Worm (Caenorhabditis elegans) whole organism, L4 larva: ENCODE measurements around the gene C04A2.15.
A peak's percentile ranks its signal among the peaks of the same experiment; 100 is the strongest.

ENCODE experiments used
- D1046.2 ChIP-seq: fragments of 200-800 bp; sonication (Bioruptor generic); IDR thresholded peaks from 2 replicates; pipeline ENCODE4 v1.3.6; 2022; ENCODE audit warnings: missing genetic modification characterization, missing compliant biosample characterization
- F10B5.3 ChIP-seq: sonication (generic microtip); optimal IDR thresholded peaks from 2 replicates; lab custom pipeline; 2016; ENCODE audit warnings: mild to moderate bottlenecking, missing genetic modification characterization, missing compliant biosample characterization
- F44E2.7 ChIP-seq: fragments of 200-800 bp; sonication (Bioruptor generic); IDR thresholded peaks from 2 replicates; pipeline ENCODE4 v2.1.2; 2022; ENCODE audit warnings: missing genetic modification characterization, missing compliant biosample characterization
- R02D3.7 ChIP-seq: fragments of 150-350 bp; sonication (generic microtip); optimal IDR thresholded peaks from 3 replicates; lab custom pipeline; 2014; ENCODE audit warnings: missing biosample characterization, missing genetic modification characterization
- T20F7.1 ChIP-seq: fragments of 200-800 bp; sonication (Bioruptor generic); optimal IDR thresholded peaks from 2 replicates; lab custom pipeline; 2018; ENCODE audit warnings: mild to moderate bottlenecking, missing genetic modification characterization, missing compliant biosample characterization
- Y5F2A.4 ChIP-seq: fragments of 200-800 bp; sonication (Bioruptor generic); optimal IDR thresholded peaks from 2 replicates; lab custom pipeline; 2018; ENCODE audit warnings: mild to moderate bottlenecking, missing genetic modification characterization, missing compliant biosample characterization
- ZK546.5 ChIP-seq, 2 experiments: sonication (generic microtip); optimal IDR thresholded peaks; 2 replicates each; lab custom pipeline; 2017; ENCODE audit warnings: missing biosample characterization in 2 of 2, missing genetic modification characterization in 2 of 2
- aha-1 ChIP-seq: fragments of 150-350 bp; peaks from one replicate; lab custom pipeline; 2014; ENCODE audit warnings: missing biosample characterization, missing genetic modification characterization
- ama-1 ChIP-seq: fragments of 150-350 bp; optimal IDR thresholded peaks from 2 replicates; lab custom pipeline; 2014; ENCODE audit warnings: inconsistent platforms, mixed read lengths
- arid-1 ChIP-seq: fragments of 200-800 bp; sonication (Bioruptor generic); conservative IDR thresholded peaks from 2 replicates; pipeline ENCODE4 v1.3.6; 2022; ENCODE audit warnings: missing genetic modification reagents, missing genetic modification characterization, missing compliant biosample characterization
- ceh-28 ChIP-seq: fragments of 150-350 bp; optimal IDR thresholded peaks from 2 replicates; lab custom pipeline; 2014; ENCODE audit warnings: missing biosample characterization, missing genetic modification reagents, missing genetic modification characterization
- ceh-32 ChIP-seq: sonication (generic microtip); optimal IDR thresholded peaks from 2 replicates; lab custom pipeline; 2016; ENCODE audit warnings: mild to moderate bottlenecking, missing genetic modification characterization, missing compliant biosample characterization; ENCODE audit not compliant: poor library complexity
- ceh-44 ChIP-seq: fragments of 200-800 bp; sonication (Bioruptor generic); IDR thresholded peaks from 2 replicates; pipeline ENCODE4 v1.3.6; 2022; ENCODE audit warnings: missing genetic modification reagents, missing genetic modification characterization, missing compliant biosample characterization
- ceh-62 ChIP-seq: sonication (generic microtip); optimal IDR thresholded peaks from 2 replicates; lab custom pipeline; 2017; ENCODE audit warnings: missing biosample characterization, missing genetic modification characterization
- ceh-82 ChIP-seq: sonication (generic microtip); optimal IDR thresholded peaks from 2 replicates; lab custom pipeline; 2017; ENCODE audit warnings: missing biosample characterization, missing genetic modification characterization
- ces-1 ChIP-seq: fragments of 150-350 bp; sonication (generic microtip); optimal IDR thresholded peaks from 4 replicates; lab custom pipeline; 2014; ENCODE audit warnings: missing biosample characterization, missing genetic modification reagents, missing genetic modification characterization
- ctbp-1 ChIP-seq: fragments of 200-800 bp; sonication (Bioruptor generic); IDR thresholded peaks from 2 replicates; pipeline ENCODE4 v1.3.6; 2022; ENCODE audit warnings: missing genetic modification reagents, missing genetic modification characterization, missing compliant biosample characterization
- daf-19 ChIP-seq: fragments of 200-800 bp; sonication (Bioruptor generic); conservative IDR thresholded peaks from 2 replicates; pipeline ENCODE4 v1.3.6; 2022; ENCODE audit warnings: missing genetic modification characterization, missing compliant biosample characterization
- daf-8 ChIP-seq: fragments of 200-800 bp; sonication (Bioruptor generic); IDR thresholded peaks from 2 replicates; pipeline ENCODE4 v1.3.6; 2022; ENCODE audit warnings: missing genetic modification characterization, missing compliant biosample characterization
- dmd-6 ChIP-seq: fragments of 200-800 bp; sonication (Bioruptor generic); IDR thresholded peaks from 2 replicates; pipeline ENCODE4 v1.3.6; 2022; ENCODE audit warnings: missing genetic modification reagents, missing genetic modification characterization, missing compliant biosample characterization
- egl-27 ChIP-seq: sonication (generic microtip); optimal IDR thresholded peaks from 3 replicates; lab custom pipeline; 2017; ENCODE audit warnings: missing biosample characterization, missing genetic modification reagents, missing genetic modification characterization
- fkh-10 ChIP-seq: fragments of 150-350 bp; optimal IDR thresholded peaks from 2 replicates; lab custom pipeline; 2014; ENCODE audit warnings: missing biosample characterization, missing genetic modification reagents, missing genetic modification characterization
- hif-1 ChIP-seq, 2 experiments: sonication (generic microtip); optimal IDR thresholded peaks; 2 replicates each; lab custom pipeline; 2016 to 2017; ENCODE audit warnings: missing compliant biosample characterization in 2 of 2, missing genetic modification characterization in 2 of 2, missing genetic modification reagents in 2 of 2, missing genotype in 2 of 2, mild to moderate bottlenecking in 1 of 2
- hlh-11 ChIP-seq: fragments of 200-800 bp; sonication (Bioruptor generic); optimal IDR thresholded peaks from 2 replicates; lab custom pipeline; 2018; ENCODE audit warnings: mild to moderate bottlenecking, missing genetic modification characterization, missing compliant biosample characterization
- hlh-30 ChIP-seq: sonication (generic microtip); optimal IDR thresholded peaks from 2 replicates; lab custom pipeline; 2017; ENCODE audit warnings: antibody characterized with exemption, mild to moderate bottlenecking, missing genetic modification characterization, missing compliant biosample characterization; ENCODE audit not compliant: insufficient read depth
- lin-1 ChIP-seq: fragments of 200-800 bp; sonication (Bioruptor generic); IDR thresholded peaks from 2 replicates; pipeline ENCODE4 v1.3.6; 2022; ENCODE audit warnings: missing genetic modification reagents, missing genetic modification characterization, missing compliant biosample characterization
- lin-13 ChIP-seq: fragments of 150-350 bp; optimal IDR thresholded peaks from 2 replicates; lab custom pipeline; 2014; ENCODE audit warnings: missing biosample characterization, missing genetic modification reagents, missing genetic modification characterization
- lin-15B ChIP-seq: fragments of 150-350 bp; sonication (generic microtip); optimal IDR thresholded peaks from 3 replicates; lab custom pipeline; 2014; ENCODE audit warnings: missing biosample characterization, missing genetic modification characterization
- lin-29 ChIP-seq: fragments of 200-800 bp; sonication (Bioruptor generic); IDR thresholded peaks from 2 replicates; pipeline ENCODE4 v1.3.6; 2022; ENCODE audit warnings: missing genetic modification reagents, missing genetic modification characterization, missing compliant biosample characterization
- lin-38 ChIP-seq: fragments of 200-800 bp; sonication (Bioruptor generic); IDR thresholded peaks from 2 replicates; pipeline ENCODE4 v1.3.6; 2022; ENCODE audit warnings: missing genetic modification reagents, missing genetic modification characterization, missing compliant biosample characterization
- lin-39 ChIP-seq: fragments of 150-350 bp; optimal IDR thresholded peaks from 2 replicates; lab custom pipeline; 2014; ENCODE audit warnings: missing biosample characterization, missing genetic modification reagents, missing genetic modification characterization
- lir-3 ChIP-seq: sonication (generic microtip); optimal IDR thresholded peaks from 2 replicates; lab custom pipeline; 2016; ENCODE audit warnings: mild to moderate bottlenecking, missing genetic modification characterization, missing compliant biosample characterization
- madf-9 ChIP-seq: fragments of 200-800 bp; sonication (Bioruptor generic); conservative IDR thresholded peaks from 2 replicates; pipeline ENCODE4 v1.3.6; 2022; ENCODE audit warnings: missing genetic modification reagents, missing genetic modification characterization, missing compliant biosample characterization
- mes-2 ChIP-seq: sonication (generic microtip); optimal IDR thresholded peaks from 2 replicates; lab custom pipeline; 2016; ENCODE audit warnings: missing genotype, mild to moderate bottlenecking, missing genetic modification characterization, missing compliant biosample characterization; ENCODE audit not compliant: poor library complexity, severe bottlenecking
- nhr-10 ChIP-seq: fragments of 150-350 bp; optimal IDR thresholded peaks from 2 replicates; lab custom pipeline; 2014; ENCODE audit warnings: missing biosample characterization, missing genetic modification characterization
- nhr-102 ChIP-seq: sonication (generic microtip); optimal IDR thresholded peaks from 2 replicates; lab custom pipeline; 2016; ENCODE audit warnings: mild to moderate bottlenecking, missing genetic modification characterization, moderate library complexity, missing compliant biosample characterization
- nhr-11 ChIP-seq: fragments of 150-350 bp; optimal IDR thresholded peaks from 2 replicates; lab custom pipeline; 2014; ENCODE audit warnings: missing biosample characterization, missing genetic modification characterization
- nhr-111 ChIP-seq: fragments of 200-800 bp; sonication (Bioruptor generic); optimal IDR thresholded peaks from 2 replicates; lab custom pipeline; 2018; ENCODE audit warnings: mild to moderate bottlenecking, missing genetic modification characterization, missing compliant biosample characterization
- nhr-25 ChIP-seq: sonication (generic microtip); optimal IDR thresholded peaks from 2 replicates; lab custom pipeline; 2017; ENCODE audit warnings: missing genetic modification characterization, mild to moderate bottlenecking, missing compliant biosample characterization, antibody characterized with exemption, moderate library complexity, borderline replicate concordance; ENCODE audit not compliant: insufficient read depth
- nhr-48 ChIP-seq: sonication (generic microtip); optimal IDR thresholded peaks from 2 replicates; lab custom pipeline; 2016; ENCODE audit warnings: mild to moderate bottlenecking, missing genetic modification characterization, missing compliant biosample characterization
- nhr-6 ChIP-seq: fragments of 150-350 bp; optimal IDR thresholded peaks from 2 replicates; lab custom pipeline; 2014; ENCODE audit warnings: missing biosample characterization, missing genetic modification characterization
- nhr-76 ChIP-seq: fragments of 150-350 bp; optimal IDR thresholded peaks from 2 replicates; lab custom pipeline; 2014; ENCODE audit warnings: missing biosample characterization, missing genetic modification characterization
- php-3 ChIP-seq: fragments of 200-800 bp; sonication (Bioruptor generic); IDR thresholded peaks from 2 replicates; pipeline ENCODE4 v1.3.6; 2022; ENCODE audit warnings: missing genetic modification reagents, missing genetic modification characterization, missing compliant biosample characterization
- pqm-1 ChIP-seq: sonication (generic microtip); optimal IDR thresholded peaks from 2 replicates; lab custom pipeline; 2017; ENCODE audit warnings: missing biosample characterization, missing genetic modification characterization
- rbr-2 ChIP-seq: sonication (generic microtip); optimal IDR thresholded peaks from 2 replicates; lab custom pipeline; 2016; ENCODE audit warnings: missing genotype, missing genetic modification characterization, missing compliant biosample characterization
- saeg-2 ChIP-seq: fragments of 200-800 bp; sonication (Bioruptor generic); IDR thresholded peaks from 2 replicates; pipeline ENCODE4 v1.3.6; 2022; ENCODE audit warnings: missing genetic modification reagents, missing genetic modification characterization, missing compliant biosample characterization
- set-16 ChIP-seq: fragments of 200-800 bp; sonication (Bioruptor generic); IDR thresholded peaks from 2 replicates; pipeline ENCODE4 v1.3.6; 2022; ENCODE audit warnings: missing genetic modification reagents, missing genetic modification characterization, missing compliant biosample characterization
- unc-130 ChIP-seq: sonication (generic microtip); optimal IDR thresholded peaks from 2 replicates; lab custom pipeline; 2016; ENCODE audit warnings: missing genetic modification reagents, missing genetic modification characterization, missing compliant biosample characterization
- zfp-2 ChIP-seq: sonication (generic microtip); optimal IDR thresholded peaks from 2 replicates; lab custom pipeline; 2016; ENCODE audit warnings: mild to moderate bottlenecking, missing genetic modification characterization, missing compliant biosample characterization
- zfp-3 ChIP-seq: fragments of 200-800 bp; sonication (Bioruptor generic); conservative IDR thresholded peaks from 2 replicates; pipeline ENCODE4 v1.3.6; 2022; ENCODE audit warnings: missing genetic modification reagents, missing genetic modification characterization, missing compliant biosample characterization
- zip-2 ChIP-seq: fragments of 150-350 bp; optimal IDR thresholded peaks from 2 replicates; lab custom pipeline; 2014; ENCODE audit warnings: missing biosample characterization, missing genetic modification characterization
- ztf-11 ChIP-seq: fragments of 150-350 bp; optimal IDR thresholded peaks from 2 replicates; lab custom pipeline; 2014; ENCODE audit warnings: missing biosample characterization, missing genetic modification characterization
- ztf-7 ChIP-seq: fragments of 150-350 bp; optimal IDR thresholded peaks from 2 replicates; lab custom pipeline; 2014; ENCODE audit warnings: missing biosample characterization, missing genetic modification characterization

Gene C04A2.15

ce11 chrII:6891176-6891575 lies 39.1 kb downstream of the C04A2.15 start (continued):
- TF ChIP-seq T20F7.1 (no peak), lin-29 (GFP tag; lab: Robert Waterston, UW) (no peak), unc-130 (GFP tag; lab: Kevin White, UChicago) (no peak), dmd-6 (GFP tag; lab: Robert Waterston, UW) (peak; percentile 71), lin-13 (GFP tag; lab: Kevin White, UChicago) (peak; percentile 56), egl-27 (no peak), nhr-11 (tag; lab: Kevin White, UChicago) (peak; percentile 84), nhr-76 (tag; lab: Kevin White, UChicago) (no peak), lir-3 (tag; lab: Kevin White, UChicago) (no peak), lin-38 (GFP tag; lab: Robert Waterston, UW) (peak; percentile 17; the same call in 1 of the 2 replicates), nhr-25 (tag; lab: Kevin White, UChicago) (peak; percentile 47), D1046.2 (GFP tag; lab: Robert Waterston, UW) (no peak), R02D3.7 (no peak), hlh-11 (peak; percentile 91), zip-2 (tag; lab: Kevin White, UChicago) (no peak), ceh-82 (tag; lab: Kevin White, UChicago) (no peak), F44E2.7 (GFP tag; lab: Robert Waterston, UW) (no peak), zfp-3 (GFP tag; lab: Robert Waterston, UW) (no peak), pqm-1 (no peak), ztf-7 (no peak), ces-1 (no peak), nhr-48 (tag; lab: Kevin White, UChicago) (peak; percentile 53), ceh-62 (tag; lab: Kevin White, UChicago) (no peak), mes-2 (tag; lab: Kevin White, UChicago) (peak; percentile 31), lin-15B (tag; lab: Kevin White, UChicago) (no peak), set-16 (GFP tag; lab: Robert Waterston, UW) (peak; percentile 79), zfp-2 (tag; lab: Kevin White, UChicago) (no peak), lin-1 (GFP tag; lab: Robert Waterston, UW) (no peak), nhr-10 (tag; lab: Kevin White, UChicago) (peak; percentile 73), nhr-6 (tag; lab: Kevin White, UChicago) (no peak), saeg-2 (GFP tag; lab: Robert Waterston, UW) (no peak), lin-39 (no peak), ztf-11 (tag; lab: Kevin White, UChicago) (no peak), ceh-44 (no peak), hif-1 (tag; optimal IDR thresholded peaks at IDR 0.05; lab: Kevin White, UChicago) (peak; percentile 41 to 98), ctbp-1 (no peak; the same call in 1 of the 2 replicates), ama-1 (lab: Kevin White, UChicago) (peak; percentile 95), nhr-111 (GFP tag; lab: Kevin White, UChicago) (no peak), F10B5.3 (tag; lab: Kevin White, UChicago) (no peak), daf-19 (GFP tag; lab: Robert Waterston, UW) (no peak), ceh-28 (tag; lab: Kevin White, UChicago) (no peak), fkh-10 (GFP tag; lab: Kevin White, UChicago) (no peak), ZK546.5 (tag; optimal IDR thresholded peaks at IDR 0.05; lab: Kevin White, UChicago) (no peak), ceh-32 (tag; lab: Kevin White, UChicago) (no peak), rbr-2 (peak; percentile 43), php-3 (GFP tag; lab: Robert Waterston, UW) (no peak), hlh-30 (tag; lab: Kevin White, UChicago) (peak; percentile 92), aha-1 (tag; lab: Kevin White, UChicago) (peak; percentile 99), nhr-102 (tag; lab: Kevin White, UChicago) (peak; percentile 69), madf-9 (GFP tag; lab: Robert Waterston, UW) (no peak), daf-8 (GFP tag; lab: Robert Waterston, UW) (no peak), arid-1 (no peak), Y5F2A.4 (GFP tag; lab: Kevin White, UChicago) (no peak)
